Worm (Caenorhabditis elegans): ENCODE measurements around the gene acl-5.

ce11 chrX:10338100-10338499 is 10.8 kb upstream of the acl-5 start, which contains the start of gene cut-5:
- no peak for TF ChIP-seq T22C8.4 (GFP tag; IDR thresholded peaks at IDR 0.05)
- TF ChIP-seq ref-1 (GFP tag; conservative IDR thresholded peaks at IDR 0.05): no peak
- TF ChIP-seq med-1 (GFP tag; optimal IDR thresholded peaks at IDR 0.05; ENCODE audit: insufficient read depth): no peak
- TF ChIP-seq flt-1 (GFP tag; IDR thresholded peaks at IDR 0.05): no peak
- TF ChIP-seq klf-2 (GFP tag; conservative IDR thresholded peaks at IDR 0.05): no peak
- no peak for TF ChIP-seq tab-1 (GFP tag; IDR thresholded peaks at IDR 0.05)
- no peak for TF ChIP-seq cog-1 (tag; optimal IDR thresholded peaks at IDR 0.05)
